Worm (Caenorhabditis elegans): ENCODE measurements around the gene elli-1.
"Not testable (repeated sequence)": the region's sequence is repeated elsewhere in the genome, so short reads cannot be mapped to it uniquely, and the experiment has no call there.

The elli-1 gene

ce11 chrIV:8790144-8790543 lies 35.5 kb upstream of the elli-1 start, which contains the start of gene sru-35:
TSS of gene sru-35 (minus strand) at chrIV:8790244.
- TF ChIP-seq ces-1 (GFP tag; optimal IDR thresholded peaks at IDR 0.05) (no peak), ceh-43 (GFP tag; optimal IDR thresholded peaks at IDR 0.05) (no peak), ceh-39 (tag; optimal IDR thresholded peaks at IDR 0.05) (no peak), lin-13 (tag; optimal IDR thresholded peaks at IDR 0.05) (no peak), blmp-1 (tag; optimal IDR thresholded peaks at IDR 0.05) (no peak), ceh-83 (GFP tag; optimal IDR thresholded peaks at IDR 0.05) (no peak), bed-3 (GFP tag; optimal IDR thresholded peaks at IDR 0.05) (no peak), hlh-1 (tag; optimal IDR thresholded peaks at IDR 0.05) (no peak), zip-8 (tag; optimal IDR thresholded peaks at IDR 0.05) (no peak), ham-2 (GFP tag; optimal IDR thresholded peaks at IDR 0.05) (no peak), unc-120 (tag; optimal IDR thresholded peaks at IDR 0.05; ENCODE audit: poor library complexity, severe bottlenecking) (no peak)

ce11 chrIV:8788048-8788447 lies 33.4 kb upstream of the elli-1 start, which contains the start of gene C33D9.10:
TSS of gene C33D9.10 (minus strand) at chrIV:8788148.
- not testable (repeated sequence) for TF ChIP-seq drap-1 (GFP tag; optimal IDR thresholded peaks at IDR 0.05); bed-3 (GFP tag; optimal IDR thresholded peaks at IDR 0.05); sptf-1 (tag; optimal IDR thresholded peaks at IDR 0.05)

- TF ChIP-seq ces-1 (GFP tag; optimal IDR thresholded peaks at IDR 0.05) = peak; percentile 11
- TF ChIP-seq mab-5 (tag; optimal IDR thresholded peaks at IDR 0.05) = no peak
- TF ChIP-seq hlh-1 (tag; optimal IDR thresholded peaks at IDR 0.05) = peak; percentile 40
- TF ChIP-seq drap-1 (GFP tag; optimal IDR thresholded peaks at IDR 0.05) = no peak
- no peak for TF ChIP-seq unc-120 (tag; optimal IDR thresholded peaks at IDR 0.05; ENCODE audit: poor library complexity, severe bottlenecking)
- TF ChIP-seq lin-32 (GFP tag; optimal IDR thresholded peaks at IDR 0.05) = no peak
- TF ChIP-seq elt-3 (tag; optimal IDR thresholded peaks at IDR 0.05) = no peak
These were observed 32.0 kb upstream of the elli-1 start, which contains the start of gene C33D9.8 for ce11 chrIV:8786654-8787053. TSS of gene C33D9.8 (minus strand) at chrIV:8786752.

ce11 chrIV:8784855-8785327 lies 30.3 kb upstream of the elli-1 start, which contains the start of gene C33D9.13:
TSS of gene C33D9.13 (minus strand) at chrIV:8785277.
- TF ChIP-seq cnd-1 (tag; optimal IDR thresholded peaks at IDR 0.05) (no peak), ces-1 (GFP tag; optimal IDR thresholded peaks at IDR 0.05) (peak; percentile 29), lsy-2 (tag; optimal IDR thresholded peaks at IDR 0.05) (no peak)

ce11 chrIV:8782172-8782571 lies 27.5 kb upstream of the elli-1 start:
- TF ChIP-seq ceh-83 (GFP tag; optimal IDR thresholded peaks at IDR 0.05) (peak; percentile 52), nhr-76 (tag; optimal IDR thresholded peaks at IDR 0.05) (no peak), flh-1 (GFP tag; optimal IDR thresholded peaks at IDR 0.05) (no peak), blmp-1 (tag; optimal IDR thresholded peaks at IDR 0.05) (no peak), mls-2 (tag; optimal IDR thresholded peaks at IDR 0.05) (peak; percentile 74), unc-62 (GFP tag; optimal IDR thresholded peaks at IDR 0.05) (peak; percentile 84), ceh-43 (GFP tag; optimal IDR thresholded peaks at IDR 0.05) (peak; percentile 31), lin-32 (GFP tag; optimal IDR thresholded peaks at IDR 0.05) (peak; percentile 74), hlh-1 (tag; optimal IDR thresholded peaks at IDR 0.05) (peak; percentile 93), snpc-4 (tag; optimal IDR thresholded peaks at IDR 0.05) (no peak), sem-2 (GFP tag; optimal IDR thresholded peaks at IDR 0.05) (no peak), elt-1 (tag; optimal IDR thresholded peaks at IDR 0.05; ENCODE audit: borderline replicate concordance, insufficient read depth) (peak; percentile 45), cnd-1 (tag; optimal IDR thresholded peaks at IDR 0.05) (peak; percentile 83), nhr-28 (tag; optimal IDR thresholded peaks at IDR 0.05) (no peak), nhr-2 (tag; optimal IDR thresholded peaks at IDR 0.05) (peak; percentile 26), lsy-2 (tag; optimal IDR thresholded peaks at IDR 0.05) (peak; percentile 69), M03D4.4 (tag; optimal IDR thresholded peaks at IDR 0.05) (peak; percentile 54), tbx-8 (GFP tag; optimal IDR thresholded peaks at IDR 0.05) (peak; percentile 21), unc-120 (tag; optimal IDR thresholded peaks at IDR 0.05; ENCODE audit: poor library complexity, severe bottlenecking) (peak; percentile 95), nhr-12 (tag; optimal IDR thresholded peaks at IDR 0.05) (no peak), mab-5 (tag; optimal IDR thresholded peaks at IDR 0.05) (no peak), bed-3 (GFP tag; optimal IDR thresholded peaks at IDR 0.05) (peak; percentile 14), ham-2 (GFP tag; optimal IDR thresholded peaks at IDR 0.05) (peak; percentile 98), unc-39 (tag; optimal IDR thresholded peaks at IDR 0.05) (no peak), pha-4 (tag; optimal IDR thresholded peaks at IDR 0.05) (peak; percentile 77), elt-3 (tag; optimal IDR thresholded peaks at IDR 0.05) (peak; percentile 5), ztf-11 (tag; optimal IDR thresholded peaks at IDR 0.05) (peak; percentile 74), sptf-1 (tag; optimal IDR thresholded peaks at IDR 0.05) (peak; percentile 78), mep-1 (tag; optimal IDR thresholded peaks at IDR 0.05) (peak; percentile 84), drap-1 (GFP tag; optimal IDR thresholded peaks at IDR 0.05) (peak; percentile 75), ceh-39 (tag; optimal IDR thresholded peaks at IDR 0.05) (no peak), zip-8 (tag; optimal IDR thresholded peaks at IDR 0.05) (no peak), lin-13 (tag; optimal IDR thresholded peaks at IDR 0.05) (peak; percentile 75), nhr-237 (tag; optimal IDR thresholded peaks at IDR 0.05) (peak; percentile 56), ces-1 (GFP tag; optimal IDR thresholded peaks at IDR 0.05) (peak; percentile 53)

All from whole organism, mixed stage, embryonic.